Fruit fly (Drosophila melanogaster) whole organism, embryonic: Measurements from ENCODE around the gene oxt.

Source experiments
- CG4707 ChIP-seq: fragments of 200-800 bp; sonication (Bioruptor generic); optimal IDR thresholded peaks from 2 replicates; lab custom pipeline; 2018; ENCODE audit warnings: missing biosample characterization, mild to moderate bottlenecking, missing genetic modification characterization, moderate library complexity
- gt ChIP-seq: fragments of 200-800 bp; sonication (Bioruptor generic); IDR thresholded peaks from 2 replicates; pipeline ENCODE4 v1.3.6; 2022; ENCODE audit warnings: missing biosample characterization, missing genetic modification characterization
- lbe ChIP-seq: fragments of 200-800 bp; sonication (Bioruptor generic); optimal IDR thresholded peaks from 2 replicates; lab custom pipeline; 2016; ENCODE audit warnings: missing biosample characterization, mild to moderate bottlenecking, missing genetic modification characterization

DNA sequence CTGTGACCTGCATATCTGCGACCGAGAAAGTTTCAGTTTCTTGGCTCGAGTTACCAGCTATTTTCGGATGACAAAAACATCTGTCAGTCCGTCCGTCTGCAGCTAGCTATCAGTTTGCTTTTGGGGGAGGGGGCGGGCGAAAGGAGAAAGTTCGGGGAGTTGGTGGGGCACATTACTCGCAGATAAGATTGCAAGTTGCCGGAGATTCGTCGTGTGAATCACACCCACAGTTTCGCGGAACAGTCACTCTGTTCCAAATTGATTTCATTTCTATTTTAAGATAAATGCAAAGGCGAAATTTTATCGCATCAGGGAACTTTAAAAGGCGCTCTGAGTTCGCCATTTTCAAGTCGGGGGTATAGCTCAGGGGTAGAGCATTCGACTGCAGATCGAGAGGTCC, 10.9 kb upstream of the oxt start:
- TF ChIP-seq gt (GFP tag; lab: Robert Waterston, UW) (no peak), lbe (GFP tag; lab: Kevin White, UChicago) (no peak), CG4707 (no peak)
